Worm (Caenorhabditis elegans) whole organism, dauer: ENCODE data around the gene wdr-31.

Experiments used
- unc-62 ChIP-seq: sonication (generic microtip); optimal IDR thresholded peaks from 2 replicates; lab custom pipeline; 2017; ENCODE audit warnings: missing biosample characterization, missing genetic modification reagents, missing genetic modification characterization

Gene wdr-31

ce11 chrII:2735192-2735591 is at the start of gene wdr-31:
wdr-31 (minus strand) TSS chrII:2735292.
- TF ChIP-seq unc-62: no peak

- TF ChIP-seq unc-62: no peak
Measured at ce11 chrII:2783380-2783779, 48.3 kb upstream of the wdr-31 start.

ce11 chrII:2781355-2781754 is 46.3 kb upstream of the wdr-31 start, which contains the start of gene F08D12.2:
F08D12.2 (plus strand) TSS chrII:2781655.
- no peak for TF ChIP-seq unc-62

ce11 chrII:2780804-2781203 is 45.7 kb upstream of the wdr-31 start:
- no peak for TF ChIP-seq unc-62

ce11 chrII:2779253-2779652 is 44.2 kb upstream of the wdr-31 start, which contains the start of gene F08D12.3:
F08D12.3 (plus strand) TSS chrII:2779553.
- TF ChIP-seq unc-62: no peak

- TF ChIP-seq unc-62: no peak
Measured at ce11 chrII:2777846-2778245, 42.8 kb upstream of the wdr-31 start, which contains the start of gene F08D12.4. F08D12.4 (plus strand) TSS chrII:2778146.

- no peak for TF ChIP-seq unc-62
Measured at ce11 chrII:2774904-2775303, 39.8 kb upstream of the wdr-31 start, which contains the start of gene fbxb-111. fbxb-111 (minus strand) TSS chrII:2775004.

ce11 chrII:2773534-2773933 is 38.4 kb upstream of the wdr-31 start, which contains the start of gene sdz-9:
sdz-9 (minus strand) TSS chrII:2773634.
- no peak for TF ChIP-seq unc-62

- TF ChIP-seq unc-62: no peak
Measured at ce11 chrII:2772166-2772565, 37.1 kb upstream of the wdr-31 start, which contains the start of gene sdz-10. sdz-10 (minus strand) TSS chrII:2772266.

ce11 chrII:2770788-2771187 is 35.7 kb upstream of the wdr-31 start, which contains the start of gene fbxb-105:
fbxb-105 (minus strand) TSS chrII:2770888.
- TF ChIP-seq unc-62: no peak

ce11 chrII:2769021-2769420 is 33.9 kb upstream of the wdr-31 start, which contains the start of gene F08D12.7:
F08D12.7 (minus strand) TSS chrII:2769121.
- no peak for TF ChIP-seq unc-62

ce11 chrII:2766331-2766730 is 31.2 kb upstream of the wdr-31 start, which contains the start of gene F08D12.15:
F08D12.15 (plus strand) TSS chrII:2766631.
- no peak for TF ChIP-seq unc-62

- TF ChIP-seq unc-62: no peak
Measured at ce11 chrII:2764664-2765063, 29.6 kb upstream of the wdr-31 start, which contains the start of gene fbxb-108. fbxb-108 (plus strand) TSS chrII:2764964.

ce11 chrII:2762108-2762507 is 27.0 kb upstream of the wdr-31 start, which contains the start of gene fbxb-106:
fbxb-106 (plus strand) TSS chrII:2762408.
- no peak for TF ChIP-seq unc-62

- no peak for TF ChIP-seq unc-62
Measured at ce11 chrII:2758476-2758875, 23.4 kb upstream of the wdr-31 start, which contains the start of gene fbxb-107. fbxb-107 (plus strand) TSS chrII:2758772.

ce11 chrII:2757954-2758353 is 22.9 kb upstream of the wdr-31 start, which contains the start of gene F29A7.8:
F29A7.8 (minus strand) TSS chrII:2758054.
- no peak for TF ChIP-seq unc-62

ce11 chrII:2756351-2756750 is 21.3 kb upstream of the wdr-31 start:
- TF ChIP-seq unc-62: no peak

- TF ChIP-seq unc-62: no peak
Measured at ce11 chrII:2754595-2754994, 19.5 kb upstream of the wdr-31 start.
